Worm (Caenorhabditis elegans) whole organism, L3 larva: ENCODE data around the gene ceh-53.

Source experiments
- R02D3.7 ChIP-seq: fragments of 150-350 bp; optimal IDR thresholded peaks from 2 replicates; lab custom pipeline; 2014; ENCODE audit warnings: missing biosample characterization, missing genetic modification characterization
- ZK546.5 ChIP-seq: sonication (generic microtip); optimal IDR thresholded peaks from 2 replicates; lab custom pipeline; 2017; ENCODE audit warnings: missing biosample characterization, missing genetic modification characterization
- aly-2 ChIP-seq: fragments of 150-350 bp; optimal IDR thresholded peaks from 2 replicates; lab custom pipeline; 2014; ENCODE audit warnings: missing biosample characterization, missing genetic modification characterization
- ama-1 ChIP-seq: fragments of 150-350 bp; optimal IDR thresholded peaks from 2 replicates; lab custom pipeline; 2018
- ceh-28 ChIP-seq: fragments of 150-350 bp; optimal IDR thresholded peaks from 2 replicates; lab custom pipeline; 2014; ENCODE audit warnings: missing biosample characterization, missing genetic modification reagents, missing genetic modification characterization
- ceh-82 ChIP-seq: fragments of 150-350 bp; optimal IDR thresholded peaks from 2 replicates; lab custom pipeline; 2014; ENCODE audit warnings: missing biosample characterization, missing genetic modification characterization
- ceh-9 ChIP-seq: sonication (generic microtip); optimal IDR thresholded peaks from 2 replicates; lab custom pipeline; 2018; ENCODE audit warnings: missing biosample characterization, missing genetic modification characterization
- daf-12 ChIP-seq: fragments of 150-350 bp; optimal IDR thresholded peaks from 2 replicates; lab custom pipeline; 2014; ENCODE audit warnings: missing biosample characterization, missing genetic modification reagents, missing genetic modification characterization
- egl-27 ChIP-seq: sonication (generic microtip); optimal IDR thresholded peaks from 4 replicates; lab custom pipeline; 2017; ENCODE audit warnings: missing biosample characterization, missing genetic modification reagents, missing genetic modification characterization
- egl-5 ChIP-seq: fragments of 150-350 bp; optimal IDR thresholded peaks from 2 replicates; lab custom pipeline; 2017; ENCODE audit warnings: missing biosample characterization, missing genetic modification reagents, missing genetic modification characterization, inconsistent platforms
- elt-1 ChIP-seq: fragments of 150-350 bp; optimal IDR thresholded peaks from 2 replicates; lab custom pipeline; 2014; ENCODE audit warnings: missing biosample characterization, missing genetic modification characterization
- elt-2 ChIP-seq: sonication (generic microtip); optimal IDR thresholded peaks from 2 replicates; lab custom pipeline; 2016; ENCODE audit warnings: missing genetic modification reagents, mild to moderate bottlenecking, missing genetic modification characterization, missing compliant biosample characterization
- elt-3 ChIP-seq, 3 experiments: fragments of 150-350 bp in 1 of 3; sonication (generic microtip) in 2 of 3; optimal IDR thresholded peaks; 2 replicates in 2 of 3; 4 replicates in 1 of 3; lab custom pipeline; 2014 to 2017; ENCODE audit warnings: missing biosample characterization in 3 of 3, missing genetic modification characterization in 3 of 3
- eor-1 ChIP-seq, 2 experiments: fragments of 150-350 bp; optimal IDR thresholded peaks; 2 replicates each; lab custom pipeline; 2014 to 2018; ENCODE audit warnings: missing biosample characterization in 2 of 2, missing genetic modification characterization in 2 of 2
- fkh-10 ChIP-seq: sonication (generic microtip); optimal IDR thresholded peaks from 2 replicates; lab custom pipeline; 2017; ENCODE audit warnings: missing biosample characterization, missing genetic modification reagents, missing genetic modification characterization
- fkh-2 ChIP-seq: fragments of 150-350 bp; optimal IDR thresholded peaks from 2 replicates; lab custom pipeline; 2014; ENCODE audit warnings: missing biosample characterization, missing genetic modification reagents, missing genetic modification characterization
- hmg-11 ChIP-seq: sonication (generic microtip); optimal IDR thresholded peaks from 2 replicates; lab custom pipeline; 2016; ENCODE audit warnings: missing genetic modification characterization, missing compliant biosample characterization
- jun-1 ChIP-seq: fragments of 150-350 bp; optimal IDR thresholded peaks from 2 replicates; lab custom pipeline; 2014; ENCODE audit warnings: missing biosample characterization, missing genetic modification reagents, missing genetic modification characterization
- lin-15B ChIP-seq: fragments of 150-350 bp; optimal IDR thresholded peaks from 2 replicates; lab custom pipeline; 2014; ENCODE audit warnings: missing biosample characterization, missing genetic modification characterization
- lin-39 ChIP-seq: fragments of 150-350 bp; optimal IDR thresholded peaks from 2 replicates; lab custom pipeline; 2018; ENCODE audit warnings: missing biosample characterization, missing genetic modification reagents, missing genetic modification characterization
- lsy-12 ChIP-seq: sonication (generic microtip); optimal IDR thresholded peaks from 2 replicates; lab custom pipeline; 2016; ENCODE audit warnings: mild to moderate bottlenecking, missing genetic modification characterization, missing compliant biosample characterization
- mdl-1 ChIP-seq: fragments of 150-350 bp; optimal IDR thresholded peaks from 2 replicates; lab custom pipeline; 2014; ENCODE audit warnings: missing biosample characterization, missing genetic modification characterization
- mml-1 ChIP-seq: fragments of 150-350 bp; sonication (generic microtip); optimal IDR thresholded peaks from 3 replicates; lab custom pipeline; 2014; ENCODE audit warnings: missing biosample characterization, missing genetic modification characterization
- nfya-1 ChIP-seq: sonication (generic microtip); optimal IDR thresholded peaks from 2 replicates; lab custom pipeline; 2017; ENCODE audit warnings: missing genetic modification characterization, mild to moderate bottlenecking, missing compliant biosample characterization, antibody characterized with exemption, moderate library complexity; ENCODE audit not compliant: insufficient read depth
- nhr-11 ChIP-seq: fragments of 150-350 bp; optimal IDR thresholded peaks from 2 replicates; lab custom pipeline; 2014; ENCODE audit warnings: missing biosample characterization, missing genetic modification characterization
- nhr-12 ChIP-seq: fragments of 150-350 bp; optimal IDR thresholded peaks from 2 replicates; lab custom pipeline; 2014; ENCODE audit warnings: missing biosample characterization, missing genetic modification characterization
- nhr-23 ChIP-seq: fragments of 150-350 bp; optimal IDR thresholded peaks from 2 replicates; lab custom pipeline; 2014; ENCODE audit warnings: missing biosample characterization, missing genetic modification reagents, missing genetic modification characterization
- nhr-237 ChIP-seq: fragments of 150-350 bp; optimal IDR thresholded peaks from 2 replicates; lab custom pipeline; 2014; ENCODE audit warnings: missing biosample characterization, missing genetic modification characterization
- nhr-25 ChIP-seq: sonication (generic microtip); optimal IDR thresholded peaks from 2 replicates; lab custom pipeline; 2017; ENCODE audit warnings: missing biosample characterization, missing genetic modification characterization
- nhr-28 ChIP-seq: fragments of 150-350 bp; optimal IDR thresholded peaks from 2 replicates; lab custom pipeline; 2014; ENCODE audit warnings: missing biosample characterization, missing genetic modification characterization
- nhr-43 ChIP-seq: sonication (generic microtip); optimal IDR thresholded peaks from 2 replicates; lab custom pipeline; 2016; ENCODE audit warnings: mild to moderate bottlenecking, missing genetic modification characterization, missing compliant biosample characterization; ENCODE audit not compliant: poor library complexity, severe bottlenecking
- nhr-67 ChIP-seq: fragments of 150-350 bp; optimal IDR thresholded peaks from 2 replicates; lab custom pipeline; 2014; ENCODE audit warnings: missing biosample characterization, missing genetic modification characterization
- nhr-76 ChIP-seq: fragments of 150-350 bp; sonication (generic microtip); optimal IDR thresholded peaks from 5 replicates; lab custom pipeline; 2014; ENCODE audit warnings: missing biosample characterization, missing genetic modification characterization
- nhr-77 ChIP-seq: fragments of 150-350 bp; optimal IDR thresholded peaks from 2 replicates; lab custom pipeline; 2014; ENCODE audit warnings: missing biosample characterization, missing genetic modification characterization
- pha-4 ChIP-seq: fragments of 150-350 bp; optimal IDR thresholded peaks from 2 replicates; lab custom pipeline; 2014; ENCODE audit warnings: missing biosample characterization, missing genetic modification reagents, missing genetic modification characterization
- pqm-1 ChIP-seq: fragments of 150-350 bp; optimal IDR thresholded peaks from 2 replicates; lab custom pipeline; 2017; ENCODE audit warnings: missing biosample characterization, missing genetic modification characterization, inconsistent platforms
- sea-2 ChIP-seq: fragments of 150-350 bp; sonication (generic microtip); optimal IDR thresholded peaks from 4 replicates; lab custom pipeline; 2014; ENCODE audit warnings: missing biosample characterization, missing genetic modification reagents, missing genetic modification characterization
- skn-1 ChIP-seq: fragments of 150-350 bp; optimal IDR thresholded peaks from 2 replicates; lab custom pipeline; 2014; ENCODE audit warnings: missing biosample characterization, missing genetic modification characterization
- snpc-4 ChIP-seq: fragments of 150-350 bp; optimal IDR thresholded peaks from 2 replicates; lab custom pipeline; 2014; ENCODE audit warnings: missing biosample characterization, missing genetic modification characterization
- tbx-2 ChIP-seq: sonication (generic microtip); optimal IDR thresholded peaks from 2 replicates; lab custom pipeline; 2016; ENCODE audit warnings: mild to moderate bottlenecking, missing genetic modification characterization, missing compliant biosample characterization
- unc-39 ChIP-seq: sonication (generic microtip); optimal IDR thresholded peaks from 4 replicates; lab custom pipeline; 2017; ENCODE audit warnings: missing biosample characterization, missing genetic modification characterization
- unc-62 ChIP-seq: fragments of 150-350 bp; sonication (generic microtip); optimal IDR thresholded peaks from 4 replicates; lab custom pipeline; 2014; ENCODE audit warnings: missing biosample characterization, missing genetic modification reagents, missing genetic modification characterization
- zag-1 ChIP-seq: fragments of 150-350 bp; optimal IDR thresholded peaks from 2 replicates; lab custom pipeline; 2014; ENCODE audit warnings: missing biosample characterization, missing genetic modification characterization
- ztf-11 ChIP-seq: fragments of 150-350 bp; optimal IDR thresholded peaks from 2 replicates; lab custom pipeline; 2014; ENCODE audit warnings: missing biosample characterization, missing genetic modification characterization
- ztf-4 ChIP-seq: fragments of 150-350 bp; optimal IDR thresholded peaks from 2 replicates; lab custom pipeline; 2014; ENCODE audit warnings: missing biosample characterization, missing genetic modification characterization

ceh-53 gene

DNA sequence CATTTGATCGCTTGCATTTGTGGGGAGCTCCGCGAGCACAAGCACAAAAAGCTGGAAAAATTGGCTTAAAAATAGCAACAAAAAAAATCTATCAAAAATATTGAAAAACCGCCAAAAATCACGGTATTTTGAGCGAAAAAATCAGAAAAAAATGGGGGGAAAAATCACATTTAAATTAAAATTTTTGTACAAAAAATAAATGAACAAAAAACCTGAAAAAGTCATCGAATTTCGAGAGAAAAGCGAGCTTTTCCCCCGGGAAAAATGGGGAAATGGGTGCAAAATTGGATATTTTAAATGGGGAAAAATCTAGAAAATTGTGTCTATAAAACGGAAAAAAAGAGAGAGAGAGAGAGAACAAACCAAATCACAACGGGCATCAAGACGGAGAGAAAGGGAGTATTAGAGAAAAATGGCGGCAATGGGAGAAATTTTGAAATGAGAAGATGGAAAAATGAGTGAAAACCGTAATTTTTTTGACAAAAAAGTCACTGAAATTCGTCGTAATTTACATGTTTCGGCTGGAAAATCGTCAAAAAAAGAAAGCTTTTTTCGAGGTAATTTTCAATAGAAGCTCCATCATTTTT is 11.6 kb downstream of the ceh-53 start, which contains the start of gene ced-10:
Gene ced-10 (minus strand): TSS at position 51 of the 587 bp plus-strand sequence.
- no peak for TF ChIP-seq R02D3.7 (tag; lab: Kevin White, UChicago)
- TF ChIP-seq lin-39: no peak
- no peak for TF ChIP-seq lsy-12 (tag; lab: Kevin White, UChicago)
- no peak for TF ChIP-seq tbx-2
- TF ChIP-seq ceh-82 (tag; lab: Kevin White, UChicago): no peak
- TF ChIP-seq ZK546.5 (tag; lab: Kevin White, UChicago): no peak
- TF ChIP-seq unc-39: no peak
- no peak for TF ChIP-seq elt-3 (tag; optimal IDR thresholded peaks at IDR 0.05; lab: Kevin White, UChicago)
- no peak for TF ChIP-seq nhr-28 (tag; lab: Kevin White, UChicago)
- TF ChIP-seq unc-62 (GFP tag; lab: Kevin White, UChicago): no peak
- no peak for TF ChIP-seq pqm-1 (tag; lab: Kevin White, UChicago)

DNA sequence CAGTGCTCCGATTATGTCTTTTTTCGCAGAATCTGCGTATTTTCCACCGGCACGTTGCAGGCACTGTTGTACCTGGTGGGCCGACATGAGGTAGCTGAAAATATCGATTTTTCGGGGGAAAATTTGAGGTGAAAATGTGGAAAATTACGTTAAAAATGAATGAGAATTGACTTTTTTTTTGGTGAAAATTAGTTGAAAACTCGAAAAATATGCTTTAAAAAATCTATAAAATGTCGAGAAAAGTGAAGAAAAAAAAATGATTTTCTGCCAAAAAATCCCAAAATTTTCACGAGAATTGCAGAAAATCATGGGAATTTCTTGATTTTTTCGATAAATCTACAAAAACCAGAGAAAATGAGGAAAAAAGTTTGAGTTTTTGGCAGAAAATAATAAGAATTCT is 16.5 kb downstream of the ceh-53 start, which contains the start of gene tsg-101:
Gene tsg-101 (minus strand): TSS at position 101 of the 400 bp plus-strand sequence.
- no peak for TF ChIP-seq nhr-77

DNA sequence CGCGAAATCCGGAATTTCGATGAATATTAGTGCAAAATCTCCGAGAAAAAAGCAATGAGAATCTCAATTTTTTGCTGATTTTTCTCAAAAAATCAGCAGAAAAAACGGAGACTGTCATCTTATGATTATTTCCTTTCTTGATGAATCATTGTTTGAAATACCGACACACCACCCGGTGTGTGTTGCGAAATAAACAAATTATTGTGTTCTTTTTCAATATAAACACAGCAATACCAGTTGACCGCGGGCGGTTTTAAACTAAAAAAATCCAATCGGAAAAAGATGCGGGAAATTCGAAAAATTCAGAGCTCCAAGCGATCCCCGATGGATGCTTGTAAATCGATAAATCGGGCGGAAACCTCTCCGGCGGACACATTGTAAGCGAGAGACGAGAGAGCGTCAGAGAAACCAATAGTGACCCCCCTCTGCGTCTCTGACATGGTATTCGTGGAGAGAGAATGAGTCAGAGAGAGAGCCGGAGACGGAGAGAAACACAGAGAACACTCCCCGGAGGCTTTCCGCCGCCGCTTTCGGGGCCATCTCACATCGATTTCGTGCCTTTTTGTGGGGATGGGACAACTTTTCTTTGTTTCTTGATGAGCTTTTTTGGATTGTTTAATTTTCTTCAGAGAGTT is 17.5 kb downstream of the ceh-53 start:
- TF ChIP-seq nhr-23 (tag; lab: Kevin White, UChicago) (peak; percentile 18), fkh-10 (GFP tag; lab: Kevin White, UChicago) (peak; percentile 18), eor-1 (tag; optimal IDR thresholded peaks at IDR 0.05; lab: Kevin White, UChicago) (no peak), mdl-1 (no peak), pqm-1 (tag; lab: Kevin White, UChicago) (peak; percentile 22), ztf-11 (tag; lab: Kevin White, UChicago) (no peak), jun-1 (tag; lab: Kevin White, UChicago) (peak; percentile 75), nhr-11 (no peak), ceh-9 (no peak), nhr-76 (tag; lab: Kevin White, UChicago) (no peak), zag-1 (no peak), egl-27 (tag; lab: Kevin White, UChicago) (no peak), tbx-2 (no peak), nhr-25 (no peak), lin-15B (peak; percentile 39), ceh-82 (tag; lab: Kevin White, UChicago) (no peak), nhr-237 (tag; lab: Kevin White, UChicago) (no peak), egl-5 (tag; lab: Kevin White, UChicago) (peak; percentile 61), snpc-4 (tag; lab: Kevin White, UChicago) (peak; percentile 58), fkh-2 (tag; lab: Kevin White, UChicago) (no peak), ceh-28 (tag; lab: Kevin White, UChicago) (peak; percentile 88), mml-1 (tag; lab: Kevin White, UChicago) (no peak), nhr-67 (tag; lab: Kevin White, UChicago) (no peak), elt-2 (tag; lab: Kevin White, UChicago) (peak; percentile 15), pha-4 (tag; lab: Kevin White, UChicago) (peak; percentile 52), nhr-12 (no peak), nfya-1 (peak; percentile 89), R02D3.7 (tag; lab: Kevin White, UChicago) (no peak), daf-12 (tag; lab: Kevin White, UChicago) (no peak), aly-2 (tag; lab: Kevin White, UChicago) (no peak), skn-1 (tag; lab: Kevin White, UChicago) (peak; percentile 44), nhr-77 (no peak), ztf-4 (tag; lab: Kevin White, UChicago) (no peak), ama-1 (peak; percentile 6), ZK546.5 (tag; lab: Kevin White, UChicago) (no peak), nhr-43 (no peak), hmg-11 (tag; lab: Kevin White, UChicago) (peak; percentile 86), elt-1 (tag; lab: Kevin White, UChicago) (no peak), elt-3 (tag; optimal IDR thresholded peaks at IDR 0.05; lab: Kevin White, UChicago) (no peak), lin-39 (peak; percentile 76), sea-2 (GFP tag; lab: Kevin White, UChicago) (no peak)
